Fruit fly (Drosophila melanogaster) whole organism, embryonic: Measurements from ENCODE around the gene ninaB.
A peak's percentile ranks its signal among the peaks of the same experiment; 100 is the strongest.

Source experiments
- CG11247 ChIP-seq: fragments of 200-800 bp; sonication (Bioruptor generic); IDR thresholded peaks from 2 replicates; pipeline ENCODE4 v1.3.6; 2022; ENCODE audit warnings: missing biosample characterization, missing genetic modification characterization
- CG11456 ChIP-seq: fragments of 200-800 bp; sonication (Bioruptor generic); IDR thresholded peaks from 3 replicates; pipeline ENCODE4 v1.3.6; 2022; ENCODE audit warnings: missing biosample characterization, missing genetic modification characterization
- CG12391 ChIP-seq: fragments of 200-800 bp; sonication (Bioruptor generic); optimal IDR thresholded peaks from 3 replicates; lab custom pipeline; 2018; ENCODE audit warnings: missing biosample characterization, mild to moderate bottlenecking, missing genetic modification characterization, moderate library complexity
- CG14667 ChIP-seq: fragments of 200-800 bp; sonication (Bioruptor generic); IDR thresholded peaks from 2 replicates; pipeline ENCODE4 v1.3.6; 2022; ENCODE audit warnings: missing biosample characterization, missing genetic modification characterization
- CG15269 ChIP-seq: fragments of 200-800 bp; sonication (Bioruptor generic); optimal IDR thresholded peaks from 2 replicates; lab custom pipeline; 2018; ENCODE audit warnings: missing biosample characterization, mild to moderate bottlenecking, missing genetic modification characterization, moderate library complexity
- CG1602 ChIP-seq: fragments of 200-800 bp; sonication (Bioruptor generic); optimal IDR thresholded peaks from 3 replicates; lab custom pipeline; 2016; ENCODE audit warnings: missing biosample characterization, missing genetic modification characterization
- CG30403 ChIP-seq: fragments of 200-800 bp; sonication (Bioruptor generic); optimal IDR thresholded peaks from 3 replicates; lab custom pipeline; 2016; ENCODE audit warnings: missing biosample characterization, missing genetic modification characterization
- CG32532 ChIP-seq: fragments of 200-800 bp; sonication (Bioruptor generic); IDR thresholded peaks from 2 replicates; pipeline ENCODE4 v1.3.6; 2022; ENCODE audit warnings: missing biosample characterization, missing genetic modification characterization
- CG33213 ChIP-seq: fragments of 200-800 bp; sonication (Bioruptor generic); optimal IDR thresholded peaks from 3 replicates; lab custom pipeline; 2016; ENCODE audit warnings: missing biosample characterization, missing genetic modification characterization
- CG3995 ChIP-seq: fragments of 200-800 bp; sonication (Bioruptor generic); optimal IDR thresholded peaks from 3 replicates; lab custom pipeline; 2016; ENCODE audit warnings: missing biosample characterization, missing genetic modification characterization
- CG4282 ChIP-seq: fragments of 200-800 bp; sonication (Bioruptor generic); optimal IDR thresholded peaks from 2 replicates; lab custom pipeline; 2016; ENCODE audit warnings: missing biosample characterization, missing genetic modification characterization
- CG4730 ChIP-seq: fragments of 200-800 bp; sonication (Bioruptor generic); IDR thresholded peaks from 2 replicates; pipeline ENCODE4 v1.3.6; 2022; ENCODE audit warnings: missing biosample characterization, missing genetic modification characterization
- CG6683 ChIP-seq: fragments of 200-800 bp; sonication (Bioruptor generic); optimal IDR thresholded peaks from 2 replicates; lab custom pipeline; 2017; ENCODE audit warnings: missing biosample characterization, mild to moderate bottlenecking, missing genetic modification characterization, missing genetic modification reagents
- CG7963 ChIP-seq: fragments of 200-800 bp; sonication (Bioruptor generic); IDR thresholded peaks from 3 replicates; pipeline ENCODE4 v1.3.6; 2022; ENCODE audit warnings: missing biosample characterization, missing genetic modification characterization; ENCODE audit not compliant: partially characterized antibody
- CG8290 ChIP-seq, 3 experiments: fragments of 200-800 bp; sonication (Bioruptor generic); optimal IDR thresholded peaks; 2 replicates each; lab custom pipeline; 2016 to 2019; ENCODE audit warnings: missing biosample characterization in 3 of 3, missing genetic modification characterization in 3 of 3, mild to moderate bottlenecking in 2 of 3, moderate library complexity in 1 of 3
- CG8388 ChIP-seq: fragments of 200-800 bp; sonication (Bioruptor generic); optimal IDR thresholded peaks from 2 replicates; lab custom pipeline; 2019; ENCODE audit warnings: missing biosample characterization, mild to moderate bottlenecking, missing genetic modification characterization, moderate library complexity
- CG9797 ChIP-seq: fragments of 200-800 bp; sonication (Bioruptor generic); optimal IDR thresholded peaks from 3 replicates; lab custom pipeline; 2018; ENCODE audit warnings: missing biosample characterization, mild to moderate bottlenecking, missing genetic modification characterization
- CrebB ChIP-seq: fragments of 200-800 bp; sonication (Bioruptor generic); optimal IDR thresholded peaks from 3 replicates; lab custom pipeline; 2018; ENCODE audit warnings: missing biosample characterization, mild to moderate bottlenecking, missing genetic modification characterization
- Eip74EF ChIP-seq, 2 experiments: fragments of 200-800 bp in 1 of 2; fragments of >200 bp in 1 of 2; sonication (Bioruptor generic) in 1 of 2; optimal IDR thresholded peaks; 2 replicates each; lab custom pipeline; 2017 to 2019; ENCODE audit warnings: missing biosample characterization in 2 of 2, missing genetic modification characterization in 2 of 2, mild to moderate bottlenecking in 1 of 2, moderate library complexity in 1 of 2
- Hey ChIP-seq: fragments of 200-800 bp; sonication (Bioruptor generic); optimal IDR thresholded peaks from 3 replicates; lab custom pipeline; 2018; ENCODE audit warnings: missing biosample characterization, mild to moderate bottlenecking, missing genetic modification characterization
- Hr78 ChIP-seq, 2 experiments: fragments of 200-800 bp in 1 of 2; fragments of >200 bp in 1 of 2; sonication (Bioruptor generic) in 1 of 2; optimal IDR thresholded peaks; 2 replicates each; lab custom pipeline; 2017 to 2019; ENCODE audit warnings: missing biosample characterization in 2 of 2, missing genetic modification characterization in 2 of 2, mild to moderate bottlenecking in 1 of 2, moderate library complexity in 1 of 2
- Nf-YC ChIP-seq: fragments of 200-800 bp; optimal IDR thresholded peaks from 3 replicates; lab custom pipeline; 2019; ENCODE audit warnings: missing biosample characterization, mild to moderate bottlenecking, missing genetic modification characterization, moderate library complexity
- Pdp1 ChIP-seq, 2 experiments: fragments of 200-800 bp; sonication (Bioruptor generic); optimal IDR thresholded peaks; 3 replicates each; lab custom pipeline; 2016; ENCODE audit warnings: missing biosample characterization in 2 of 2, missing genetic modification characterization in 2 of 2, mild to moderate bottlenecking in 1 of 2, moderate library complexity in 1 of 2
- Scr ChIP-seq: fragments of 200-800 bp; sonication (Bioruptor generic); IDR thresholded peaks from 2 replicates; pipeline ENCODE4 v1.3.6; 2022; ENCODE audit warnings: missing biosample characterization, missing genetic modification characterization; ENCODE audit not compliant: partially characterized antibody
- Sin3A ChIP-seq: fragments of >200 bp; optimal IDR thresholded peaks from 2 replicates; lab custom pipeline; 2018
- Ssrp ChIP-seq: fragments of 200-800 bp; sonication (Bioruptor generic); optimal IDR thresholded peaks from 2 replicates; lab custom pipeline; 2018; ENCODE audit warnings: missing biosample characterization, mild to moderate bottlenecking, missing genetic modification characterization, moderate library complexity
- Vsx1 ChIP-seq: fragments of 200-800 bp; sonication (Bioruptor generic); optimal IDR thresholded peaks from 2 replicates; lab custom pipeline; 2017; ENCODE audit warnings: missing biosample characterization, mild to moderate bottlenecking, missing genetic modification characterization, missing genetic modification reagents
- Xbp1 ChIP-seq: fragments of 200-800 bp; sonication (Bioruptor generic); optimal IDR thresholded peaks from 3 replicates; lab custom pipeline; 2016; ENCODE audit warnings: missing biosample characterization, mild to moderate bottlenecking, missing genetic modification characterization
- abd-A ChIP-seq: fragments of 200-800 bp; sonication (Bioruptor generic); optimal IDR thresholded peaks from 3 replicates; lab custom pipeline; 2019; ENCODE audit warnings: missing biosample characterization, mild to moderate bottlenecking, missing genetic modification characterization, moderate library complexity
- bab2 ChIP-seq: fragments of 200-800 bp; sonication (Bioruptor generic); optimal IDR thresholded peaks from 2 replicates; lab custom pipeline; 2016; ENCODE audit warnings: missing biosample characterization, missing genetic modification characterization
- da ChIP-seq: fragments of 200-800 bp; sonication (Bioruptor generic); optimal IDR thresholded peaks from 2 replicates; lab custom pipeline; 2016; ENCODE audit warnings: missing biosample characterization, missing genetic modification characterization
- dimm ChIP-seq: fragments of 200-800 bp; sonication (Bioruptor generic); IDR thresholded peaks from 2 replicates; pipeline ENCODE4 v1.3.6; 2022; ENCODE audit warnings: missing biosample characterization, missing genetic modification characterization
- dmrt11E ChIP-seq: fragments of 200-800 bp; sonication (Bioruptor generic); optimal IDR thresholded peaks from 3 replicates; lab custom pipeline; 2018; ENCODE audit warnings: missing biosample characterization, mild to moderate bottlenecking, missing genetic modification characterization, moderate library complexity
- dysf ChIP-seq: fragments of 200-800 bp; sonication (Bioruptor generic); IDR thresholded peaks from 3 replicates; pipeline ENCODE4 v1.3.6; 2022; ENCODE audit warnings: missing biosample characterization, missing genetic modification characterization
- emc ChIP-seq: fragments of 200-800 bp; sonication (Bioruptor generic); optimal IDR thresholded peaks from 2 replicates; lab custom pipeline; 2016; ENCODE audit warnings: missing biosample characterization, missing genetic modification characterization
- gsb ChIP-seq: fragments of 200-800 bp; sonication (Bioruptor generic); IDR thresholded peaks from 2 replicates; pipeline ENCODE4 v1.3.6; 2022; ENCODE audit warnings: missing biosample characterization, missing genetic modification characterization
- hb ChIP-seq: fragments of 200-800 bp; sonication (Bioruptor generic); IDR thresholded peaks from 3 replicates; pipeline ENCODE4 v1.3.6; 2022; ENCODE audit warnings: missing biosample characterization, missing genetic modification characterization; ENCODE audit not compliant: partially characterized antibody
- hth ChIP-seq: fragments of >200 bp; optimal IDR thresholded peaks from 2 replicates; lab custom pipeline; 2017; ENCODE audit warnings: inconsistent platforms
- jigr1 ChIP-seq: fragments of 200-800 bp; sonication (Bioruptor generic); IDR thresholded peaks from 3 replicates; pipeline ENCODE4 v1.3.6; 2022; ENCODE audit warnings: missing biosample characterization, missing genetic modification characterization
- jing ChIP-seq: fragments of 200-800 bp; sonication (Bioruptor generic); optimal IDR thresholded peaks from 2 replicates; lab custom pipeline; 2018; ENCODE audit warnings: missing biosample characterization, mild to moderate bottlenecking, missing genetic modification characterization
- sc ChIP-seq, 3 experiments: fragments of >200 bp in 2 of 3; fragments of 200-800 bp in 1 of 3; sonication (Bioruptor generic) in 1 of 3; optimal IDR thresholded peaks; 2 replicates in 2 of 3; 3 replicates in 1 of 3; lab custom pipeline; 2017; ENCODE audit warnings: mild to moderate bottlenecking in 1 of 3, missing biosample characterization in 1 of 3, missing genetic modification characterization in 1 of 3, missing genetic modification reagents in 1 of 3
- sd ChIP-seq: fragments of 200-800 bp; sonication (Bioruptor generic); optimal IDR thresholded peaks from 3 replicates; lab custom pipeline; 2018; ENCODE audit warnings: missing biosample characterization, mild to moderate bottlenecking, missing genetic modification characterization, moderate library complexity
- shn ChIP-seq: fragments of 200-800 bp; sonication (Bioruptor generic); optimal IDR thresholded peaks from 3 replicates; lab custom pipeline; 2016; ENCODE audit warnings: missing biosample characterization, missing genetic modification characterization
- slou ChIP-seq: fragments of 200-800 bp; sonication (Bioruptor generic); optimal IDR thresholded peaks from 3 replicates; lab custom pipeline; 2016; ENCODE audit warnings: missing biosample characterization, missing genetic modification characterization
- so ChIP-seq: fragments of 200-800 bp; sonication (Bioruptor generic); IDR thresholded peaks from 3 replicates; pipeline ENCODE4 v1.3.6; 2022; ENCODE audit warnings: missing biosample characterization, missing genetic modification characterization
- sqz ChIP-seq: fragments of 200-800 bp; sonication (Bioruptor generic); optimal IDR thresholded peaks from 3 replicates; lab custom pipeline; 2018; ENCODE audit warnings: missing biosample characterization, mild to moderate bottlenecking, missing genetic modification characterization
- ssp ChIP-seq: fragments of 200-800 bp; sonication (Bioruptor generic); IDR thresholded peaks from 2 replicates; pipeline ENCODE4 v1.3.6; 2022; ENCODE audit warnings: missing biosample characterization, missing genetic modification characterization
- ttk ChIP-seq: fragments of 200-800 bp; sonication (Bioruptor generic); IDR thresholded peaks from 2 replicates; pipeline ENCODE4 v2.1.2; 2022; ENCODE audit warnings: missing biosample characterization, missing genetic modification characterization
- zf30C ChIP-seq: fragments of 200-800 bp; sonication (Bioruptor generic); optimal IDR thresholded peaks from 3 replicates; lab custom pipeline; 2018; ENCODE audit warnings: missing biosample characterization, mild to moderate bottlenecking, missing genetic modification characterization

Gene ninaB

dm6 chr3R:13715012-13715673, 14.8 kb downstream of the ninaB start, which contains the start of gene kmr (continued):
- TF ChIP-seq CG4282 (GFP tag; lab: Kevin White, UChicago) (peak; percentile 14), CG14667 (no peak), dysf (GFP tag; lab: Robert Waterston, UW) (no peak; the same call in 2 of the 3 replicates), hb (GFP tag; lab: Robert Waterston, UW) (no peak), slou (no peak), so (GFP tag; lab: Robert Waterston, UW) (peak; percentile 88; the same call in 1 of the 3 replicates), CG6683 (GFP tag; lab: Kevin White, UChicago) (no peak), Hey (tag; lab: Kevin White, UChicago) (peak; percentile 13), sqz (peak; percentile 77), CG8290 (GFP tag; optimal IDR thresholded peaks at IDR 0.05; lab: Kevin White, UChicago) (no peak), CG8290 (tag; optimal IDR thresholded peaks at IDR 0.05; lab: Kevin White, UChicago) (peak in 1 of 2 experiments; percentile 43), Nf-YC (tag; lab: Kevin White, UChicago) (peak; percentile 64), da (GFP tag; lab: Kevin White, UChicago) (no peak), shn (GFP tag; lab: Kevin White, UChicago) (no peak), Scr (GFP tag; lab: Robert Waterston, UW) (peak; percentile 9; the same call in 1 of the 2 replicates), zf30C (GFP tag; lab: Kevin White, UChicago) (no peak), bab2 (GFP tag; lab: Kevin White, UChicago) (no peak), CG15269 (tag; lab: Kevin White, UChicago) (peak; percentile 45), CG9797 (GFP tag; lab: Kevin White, UChicago) (peak; percentile 27), hth (lab: Kevin White, UChicago) (no peak), dmrt11E (tag; lab: Kevin White, UChicago) (no peak), sd (tag; lab: Kevin White, UChicago) (peak; percentile 6), Ssrp (tag; lab: Kevin White, UChicago) (no peak), jigr1 (GFP tag; lab: Robert Waterston, UW) (no peak), Vsx1 (peak; percentile 21), ssp (GFP tag; lab: Robert Waterston, UW) (no peak), CG32532 (GFP tag; lab: Robert Waterston, UW) (no peak), sc (optimal IDR thresholded peaks at IDR 0.05; lab: Kevin White, UChicago) (no peak), sc (GFP tag; optimal IDR thresholded peaks at IDR 0.05; lab: Kevin White, UChicago) (no peak), CG11456 (GFP tag; lab: Robert Waterston, UW) (no peak), CG1602 (GFP tag; lab: Kevin White, UChicago) (no peak), abd-A (tag; lab: Kevin White, UChicago) (peak; percentile 76), CG11247 (GFP tag; lab: Robert Waterston, UW) (no peak), ttk (GFP tag; lab: Robert Waterston, UW) (no peak), dimm (no peak), CG8388 (GFP tag; lab: Kevin White, UChicago) (no peak), Pdp1 (GFP tag; optimal IDR thresholded peaks at IDR 0.05; lab: Kevin White, UChicago) (peak in 1 of 2 experiments; percentile 85), jing (GFP tag; lab: Kevin White, UChicago) (no peak), emc (GFP tag; lab: Kevin White, UChicago) (no peak), Hr78 (GFP tag; optimal IDR thresholded peaks at IDR 0.05; lab: Kevin White, UChicago) (no peak), CG12391 (tag; lab: Kevin White, UChicago) (peak; percentile 15), CG33213 (peak; percentile 22), Eip74EF (GFP tag; optimal IDR thresholded peaks at IDR 0.05; lab: Kevin White, UChicago) (peak in 1 of 2 experiments; percentile 36), CG30403 (no peak), CG3995 (GFP tag; lab: Kevin White, UChicago) (no peak), Xbp1 (GFP tag; lab: Kevin White, UChicago) (no peak), Sin3A (lab: Kevin White, UChicago) (no peak), CG4730 (GFP tag; lab: Robert Waterston, UW) (no peak), CrebB (tag; lab: Kevin White, UChicago) (peak; percentile 62), CG7963 (GFP tag; lab: Robert Waterston, UW) (0 out of 3 replicates have a peak, but pooled peaks have one; percentile 22), gsb (0 out of 2 replicates have a peak, but pooled peaks have one; percentile 38)
